Fruit fly (Drosophila melanogaster): ENCODE results near the gene CG13698.

dm6 chr3L:18064632-18065482 is 41.1 kb downstream of the CG13698 start, which contains the start of gene Eip75B:
- TF ChIP-seq dm (GFP tag; optimal IDR thresholded peaks at IDR 0.05), result no peak
- TF ChIP-seq tap (tag; optimal IDR thresholded peaks at IDR 0.05), result no peak
- no peak for TF ChIP-seq Six4 (GFP tag; optimal IDR thresholded peaks at IDR 0.05)
- TF ChIP-seq pum (GFP tag; optimal IDR thresholded peaks at IDR 0.05), result no peak
- no peak for TF ChIP-seq CG6683 (GFP tag; optimal IDR thresholded peaks at IDR 0.05)
- TF ChIP-seq CG12769 (tag; optimal IDR thresholded peaks at IDR 0.05), result no peak
- no peak for TF ChIP-seq CG5245 (GFP tag; optimal IDR thresholded peaks at IDR 0.05)
- peak in 1 of 2 experiments; percentile 87 for TF ChIP-seq Trl (optimal IDR thresholded peaks at IDR 0.05)
- no peak for TF ChIP-seq Trl (GFP tag; optimal IDR thresholded peaks at IDR 0.05)
- TF ChIP-seq Kr (GFP tag; optimal IDR thresholded peaks at IDR 0.05), result no peak
- no peak for TF ChIP-seq CG10147 (GFP tag; optimal IDR thresholded peaks at IDR 0.05)
